Fruit fly (Drosophila melanogaster) whole organism, embryonic: ENCODE results near the gene Ca-Ma2d.

Experiments used
- ATbp ChIP-seq: fragments of 200-800 bp; sonication (Bioruptor generic); optimal IDR thresholded peaks from 2 replicates; lab custom pipeline; 2017; ENCODE audit warnings: missing biosample characterization, mild to moderate bottlenecking, missing genetic modification characterization, missing genetic modification reagents
- Atf3 ChIP-seq: fragments of 200-800 bp; sonication (Bioruptor generic); optimal IDR thresholded peaks from 3 replicates; lab custom pipeline; 2016; ENCODE audit warnings: missing biosample characterization, missing genetic modification characterization
- B-H1 ChIP-seq: fragments of 200-800 bp; sonication (Bioruptor generic); IDR thresholded peaks from 3 replicates; pipeline ENCODE4 v1.3.6; 2022; ENCODE audit warnings: missing biosample characterization, missing genetic modification characterization
- B-H2 ChIP-seq: fragments of 200-800 bp; sonication (Bioruptor generic); optimal IDR thresholded peaks from 2 replicates; lab custom pipeline; 2018; ENCODE audit warnings: missing biosample characterization, mild to moderate bottlenecking, missing genetic modification characterization
- CG11695 ChIP-seq: fragments of 200-800 bp; sonication (Bioruptor generic); IDR thresholded peaks from 3 replicates; pipeline ENCODE4 v1.3.6; 2022; ENCODE audit warnings: missing biosample characterization, missing genetic modification characterization
- CG12299 ChIP-seq: fragments of 200-800 bp; sonication (Bioruptor generic); optimal IDR thresholded peaks from 2 replicates; lab custom pipeline; 2018; ENCODE audit warnings: missing biosample characterization, mild to moderate bottlenecking, missing genetic modification characterization
- CG13287 ChIP-seq: fragments of 200-800 bp; sonication (Bioruptor generic); IDR thresholded peaks from 2 replicates; pipeline ENCODE4 v1.3.6; 2022; ENCODE audit warnings: missing biosample characterization, missing genetic modification characterization; ENCODE audit not compliant: partially characterized antibody
- CG13894 ChIP-seq: fragments of 200-800 bp; sonication (Bioruptor generic); optimal IDR thresholded peaks from 3 replicates; lab custom pipeline; 2018; ENCODE audit warnings: missing biosample characterization, mild to moderate bottlenecking, missing genetic modification characterization, moderate library complexity
- CG15514 ChIP-seq: fragments of 200-800 bp; sonication (Bioruptor generic); optimal IDR thresholded peaks from 3 replicates; lab custom pipeline; 2017; ENCODE audit warnings: missing biosample characterization, missing genetic modification characterization, mild to moderate bottlenecking, moderate library complexity, missing genetic modification reagents
- CG17385 ChIP-seq: fragments of 200-800 bp; sonication (Bioruptor generic); optimal IDR thresholded peaks from 3 replicates; lab custom pipeline; 2018; ENCODE audit warnings: missing biosample characterization, mild to moderate bottlenecking, missing genetic modification characterization
- CG2129 ChIP-seq: fragments of 200-800 bp; sonication (Bioruptor generic); IDR thresholded peaks from 2 replicates; pipeline ENCODE4 v1.3.6; 2022; ENCODE audit warnings: missing biosample characterization, missing genetic modification characterization; ENCODE audit not compliant: partially characterized antibody
- CG3163 ChIP-seq: fragments of 200-800 bp; sonication (Bioruptor generic); optimal IDR thresholded peaks from 3 replicates; lab custom pipeline; 2016; ENCODE audit warnings: missing biosample characterization, missing genetic modification characterization
- CG34422 ChIP-seq: fragments of 200-800 bp; sonication (Bioruptor generic); IDR thresholded peaks from 3 replicates; pipeline ENCODE4 v1.3.6; 2022; ENCODE audit warnings: missing biosample characterization, missing genetic modification characterization
- CG4617 ChIP-seq: fragments of 200-800 bp; sonication (Bioruptor generic); optimal IDR thresholded peaks from 3 replicates; lab custom pipeline; 2016; ENCODE audit warnings: missing biosample characterization, missing genetic modification characterization, borderline replicate concordance
- CG7271 ChIP-seq: fragments of 200-800 bp; sonication (Bioruptor generic); optimal IDR thresholded peaks from 2 replicates; lab custom pipeline; 2018; ENCODE audit warnings: missing biosample characterization, mild to moderate bottlenecking, missing genetic modification characterization, moderate library complexity
- CG7786 ChIP-seq: fragments of 200-800 bp; sonication (Bioruptor generic); optimal IDR thresholded peaks from 2 replicates; lab custom pipeline; 2016; ENCODE audit warnings: missing biosample characterization, missing genetic modification characterization
- Camta ChIP-seq: fragments of 200-800 bp; sonication (Bioruptor generic); optimal IDR thresholded peaks from 2 replicates; lab custom pipeline; 2016; ENCODE audit warnings: missing biosample characterization, missing genetic modification characterization
- D19A ChIP-seq: fragments of 200-800 bp; optimal IDR thresholded peaks from 3 replicates; lab custom pipeline; 2019; ENCODE audit warnings: missing biosample characterization, mild to moderate bottlenecking, missing genetic modification characterization, moderate library complexity
- Dbx ChIP-seq: fragments of 200-800 bp; sonication (Bioruptor generic); IDR thresholded peaks from 3 replicates; pipeline ENCODE4 v1.3.6; 2022; ENCODE audit warnings: missing biosample characterization, missing genetic modification characterization
- Deaf1 ChIP-seq: fragments of 200-800 bp; optimal IDR thresholded peaks from 3 replicates; lab custom pipeline; 2019; ENCODE audit warnings: missing biosample characterization, mild to moderate bottlenecking, missing genetic modification characterization, moderate library complexity
- Doc3 ChIP-seq: fragments of 200-800 bp; sonication (Bioruptor generic); IDR thresholded peaks from 3 replicates; pipeline ENCODE4 v1.3.6; 2022; ENCODE audit warnings: missing biosample characterization, missing genetic modification characterization; ENCODE audit not compliant: partially characterized antibody
- E2f1 ChIP-seq: fragments of 200-800 bp; sonication (Bioruptor generic); IDR thresholded peaks from 2 replicates; pipeline ENCODE4 v1.3.6; 2022; ENCODE audit warnings: missing biosample characterization, missing genetic modification characterization
- Gug ChIP-seq: fragments of 200-800 bp; sonication (Bioruptor generic); IDR thresholded peaks from 4 replicates; pipeline ENCODE4 v1.3.6; 2022; ENCODE audit warnings: missing biosample characterization, missing genetic modification characterization
- HmgD ChIP-seq: fragments of 200-800 bp; sonication (Bioruptor generic); optimal IDR thresholded peaks from 3 replicates; lab custom pipeline; 2016; ENCODE audit warnings: missing biosample characterization, missing genetic modification characterization
- Jarid2 ChIP-seq: fragments of 200-800 bp; sonication (Bioruptor generic); optimal IDR thresholded peaks from 3 replicates; lab custom pipeline; 2017; ENCODE audit warnings: mild to moderate bottlenecking, missing biosample characterization, missing genetic modification reagents, missing genetic modification characterization
- MESR4 ChIP-seq: fragments of 200-800 bp; sonication (Bioruptor generic); optimal IDR thresholded peaks from 2 replicates; lab custom pipeline; 2018; ENCODE audit warnings: missing biosample characterization, mild to moderate bottlenecking, missing genetic modification characterization, moderate library complexity
- TFAM ChIP-seq: fragments of 200-800 bp; sonication (Bioruptor generic); optimal IDR thresholded peaks from 2 replicates; lab custom pipeline; 2017; ENCODE audit warnings: missing biosample characterization, missing genetic modification characterization, inconsistent platforms
- Trl ChIP-seq, 3 experiments: fragments of >200 bp in 2 of 3; fragments of 200-800 bp in 1 of 3; sonication (Bioruptor generic) in 1 of 3; optimal IDR thresholded peaks; 2 replicates in 1 of 3; 3 replicates in 2 of 3; lab custom pipeline; 2016 to 2017; ENCODE audit warnings: missing biosample characterization in 1 of 3, missing genetic modification characterization in 1 of 3
- Vsx1 ChIP-seq: fragments of 200-800 bp; sonication (Bioruptor generic); optimal IDR thresholded peaks from 2 replicates; lab custom pipeline; 2017; ENCODE audit warnings: missing biosample characterization, mild to moderate bottlenecking, missing genetic modification characterization, missing genetic modification reagents
- abd-A ChIP-seq: fragments of 200-800 bp; sonication (Bioruptor generic); optimal IDR thresholded peaks from 3 replicates; lab custom pipeline; 2019; ENCODE audit warnings: missing biosample characterization, mild to moderate bottlenecking, missing genetic modification characterization, moderate library complexity
- al ChIP-seq: fragments of 200-800 bp; sonication (Bioruptor generic); IDR thresholded peaks from 2 replicates; pipeline ENCODE4 v1.3.6; 2022; ENCODE audit warnings: missing biosample characterization, missing genetic modification characterization
- amos ChIP-seq: fragments of 200-800 bp; sonication (Bioruptor generic); IDR thresholded peaks from 2 replicates; pipeline ENCODE4 v1.3.6; 2022; ENCODE audit warnings: missing biosample characterization, missing genetic modification characterization; ENCODE audit not compliant: partially characterized antibody
- ap ChIP-seq: fragments of 200-800 bp; sonication (Bioruptor generic); IDR thresholded peaks from 2 replicates; pipeline ENCODE4 v1.3.6; 2022; ENCODE audit warnings: missing biosample characterization, missing genetic modification characterization
- ato ChIP-seq: fragments of 200-800 bp; sonication (Bioruptor generic); IDR thresholded peaks from 2 replicates; pipeline ENCODE4 v1.3.6; 2022; ENCODE audit warnings: missing biosample characterization, missing genetic modification characterization; ENCODE audit not compliant: partially characterized antibody
- cwo ChIP-seq: fragments of 200-800 bp; sonication (Bioruptor generic); optimal IDR thresholded peaks from 3 replicates; lab custom pipeline; 2017; ENCODE audit warnings: missing biosample characterization, missing genetic modification characterization, mild to moderate bottlenecking, moderate library complexity, missing genetic modification reagents
- dimm ChIP-seq: fragments of 200-800 bp; sonication (Bioruptor generic); IDR thresholded peaks from 2 replicates; pipeline ENCODE4 v1.3.6; 2022; ENCODE audit warnings: missing biosample characterization, missing genetic modification characterization
- esg ChIP-seq: fragments of 200-800 bp; sonication (Bioruptor generic); conservative IDR thresholded peaks from 2 replicates; pipeline ENCODE4 v1.3.6; 2022; ENCODE audit warnings: missing biosample characterization, missing genetic modification characterization
- ewg ChIP-seq: fragments of 200-800 bp; sonication (Bioruptor generic); optimal IDR thresholded peaks from 3 replicates; lab custom pipeline; 2017; ENCODE audit warnings: mild to moderate bottlenecking, missing biosample characterization, missing genetic modification reagents, missing genetic modification characterization
- grn ChIP-seq: fragments of 200-800 bp; sonication (Bioruptor generic); optimal IDR thresholded peaks from 3 replicates; lab custom pipeline; 2017; ENCODE audit warnings: missing biosample characterization, missing genetic modification characterization
- insv ChIP-seq, 2 experiments: fragments of 200-800 bp; sonication (Bioruptor generic); optimal IDR thresholded peaks; 3 replicates each; lab custom pipeline; 2016 to 2018; ENCODE audit warnings: missing biosample characterization in 2 of 2, missing genetic modification characterization in 2 of 2
- kah ChIP-seq: fragments of 200-800 bp; sonication (Bioruptor generic); optimal IDR thresholded peaks from 2 replicates; lab custom pipeline; 2018; ENCODE audit warnings: missing biosample characterization, mild to moderate bottlenecking, missing genetic modification characterization
- lab ChIP-seq: fragments of 200-800 bp; sonication (Bioruptor generic); optimal IDR thresholded peaks from 3 replicates; lab custom pipeline; 2017; ENCODE audit warnings: missing biosample characterization, missing genetic modification characterization, mild to moderate bottlenecking, moderate library complexity, missing genetic modification reagents
- mld ChIP-seq: fragments of 200-800 bp; sonication (Bioruptor generic); IDR thresholded peaks from 3 replicates; pipeline ENCODE4 v1.3.6; 2022; ENCODE audit warnings: missing biosample characterization, missing genetic modification characterization; ENCODE audit not compliant: partially characterized antibody
- onecut ChIP-seq: fragments of 200-800 bp; sonication (Bioruptor generic); IDR thresholded peaks from 2 replicates; pipeline ENCODE4 v1.3.6; 2022; ENCODE audit warnings: missing biosample characterization, missing genetic modification characterization
- scrt ChIP-seq: fragments of 200-800 bp; sonication (Bioruptor generic); optimal IDR thresholded peaks from 2 replicates; lab custom pipeline; 2018; ENCODE audit warnings: missing biosample characterization, mild to moderate bottlenecking, missing genetic modification characterization, moderate library complexity
- sd ChIP-seq: fragments of 200-800 bp; sonication (Bioruptor generic); optimal IDR thresholded peaks from 3 replicates; lab custom pipeline; 2018; ENCODE audit warnings: missing biosample characterization, mild to moderate bottlenecking, missing genetic modification characterization, moderate library complexity
- trem ChIP-seq: fragments of 200-800 bp; optimal IDR thresholded peaks from 3 replicates; lab custom pipeline; 2019; ENCODE audit warnings: missing biosample characterization, mild to moderate bottlenecking, missing genetic modification characterization, moderate library complexity
- twi ChIP-seq: fragments of 200-800 bp; optimal IDR thresholded peaks from 2 replicates; lab custom pipeline; 2019; ENCODE audit warnings: missing biosample characterization, mild to moderate bottlenecking, missing genetic modification characterization, moderate library complexity
- z ChIP-seq: fragments of 200-800 bp; sonication (Bioruptor generic); IDR thresholded peaks from 3 replicates; pipeline ENCODE4 v1.3.6; 2022; ENCODE audit warnings: missing biosample characterization, missing genetic modification characterization

The Ca-Ma2d gene

dm6 chr2L:16231265-16231664 is at the start of gene Ca-Ma2d:
Gene Ca-Ma2d (plus strand): TSS chr2L:16231475.
- TF ChIP-seq CG15514 (GFP tag; lab: Kevin White, UChicago) = peak; percentile 15
- peak; percentile 6 for TF ChIP-seq CG12299 (tag; lab: Kevin White, UChicago)
- TF ChIP-seq twi (tag; lab: Kevin White, UChicago) = peak; percentile 43
- TF ChIP-seq CG3163 (GFP tag; lab: Kevin White, UChicago) = peak; percentile 97
- peak; percentile 17; the same call in 1 of the 3 replicates for TF ChIP-seq CG11695 (GFP tag; lab: Robert Waterston, UW)
- peak; percentile 77 for TF ChIP-seq Deaf1
- TF ChIP-seq Camta (GFP tag; lab: Kevin White, UChicago) = no peak
- TF ChIP-seq CG7786 (GFP tag; lab: Kevin White, UChicago) = no peak
- TF ChIP-seq MESR4 (GFP tag; lab: Kevin White, UChicago) = no peak
- TF ChIP-seq Gug (GFP tag; lab: Robert Waterston, UW) = no peak
- no peak for TF ChIP-seq Doc3 (GFP tag; lab: Robert Waterston, UW)
- TF ChIP-seq al (GFP tag; lab: Robert Waterston, UW) = no peak
- no peak for TF ChIP-seq ap (GFP tag; lab: Robert Waterston, UW)
- TF ChIP-seq scrt (GFP tag; lab: Kevin White, UChicago) = peak; percentile 75
- no peak for TF ChIP-seq mld (GFP tag; lab: Robert Waterston, UW)
- no peak for TF ChIP-seq Vsx1 (GFP tag; lab: Kevin White, UChicago)
- TF ChIP-seq cwo (GFP tag; lab: Kevin White, UChicago) = no peak
- no peak for TF ChIP-seq E2f1 (GFP tag; lab: Robert Waterston, UW)
- peak; percentile 72 to 78 for TF ChIP-seq Trl (optimal IDR thresholded peaks at IDR 0.05; lab: Kevin White, UChicago)
- TF ChIP-seq Trl (GFP tag; optimal IDR thresholded peaks at IDR 0.05; lab: Kevin White, UChicago) = peak; percentile 1
- peak; percentile 24 for TF ChIP-seq CG13894 (tag; lab: Kevin White, UChicago)
- no peak for TF ChIP-seq CG4617
- TF ChIP-seq grn (GFP tag; lab: Kevin White, UChicago) = no peak
- TF ChIP-seq B-H1 (GFP tag; lab: Robert Waterston, UW) = no peak
- TF ChIP-seq CG17385 = peak; percentile 1
- peak; percentile 92 for TF ChIP-seq onecut (GFP tag; lab: Robert Waterston, UW)
- TF ChIP-seq CG7271 (tag; lab: Kevin White, UChicago) = no peak
- peak; percentile 56 for TF ChIP-seq ewg (GFP tag; lab: Kevin White, UChicago)
- no peak for TF ChIP-seq dimm (GFP tag; lab: Robert Waterston, UW)
- no peak for TF ChIP-seq CG2129
- TF ChIP-seq Dbx (GFP tag; lab: Robert Waterston, UW) = 0 out of 3 replicates have a peak, but pooled peaks have one; percentile 15
- TF ChIP-seq D19A (tag; lab: Kevin White, UChicago) = peak; percentile 9
- TF ChIP-seq TFAM (GFP tag; lab: Kevin White, UChicago) = no peak
- peak; percentile 17; the same call in 1 of the 2 replicates for TF ChIP-seq CG13287 (GFP tag; lab: Robert Waterston, UW)
- peak; percentile 37; the same call in 1 of the 2 replicates for TF ChIP-seq ato (GFP tag; lab: Robert Waterston, UW)
- TF ChIP-seq HmgD (GFP tag; lab: Kevin White, UChicago) = no peak
- peak; percentile 76 for TF ChIP-seq abd-A (tag; lab: Kevin White, UChicago)
- peak; percentile 81 for TF ChIP-seq kah (GFP tag; lab: Kevin White, UChicago)
- no peak for TF ChIP-seq B-H2 (GFP tag; lab: Kevin White, UChicago)
- TF ChIP-seq amos (GFP tag; lab: Robert Waterston, UW) = peak; percentile 38; the same call in 1 of the 2 replicates
- peak in 1 of 2 experiments; percentile 13 for TF ChIP-seq insv (GFP tag; optimal IDR thresholded peaks at IDR 0.05; lab: Kevin White, UChicago)
- TF ChIP-seq lab (GFP tag; lab: Kevin White, UChicago) = peak; percentile 44
- no peak for TF ChIP-seq esg (GFP tag; lab: Robert Waterston, UW)
- peak; percentile 75 for TF ChIP-seq Jarid2 (GFP tag; lab: Kevin White, UChicago)
- no peak for TF ChIP-seq Atf3 (GFP tag; lab: Kevin White, UChicago)
- peak; percentile 25; the same call in 1 of the 3 replicates for TF ChIP-seq CG34422
- no peak for TF ChIP-seq trem
- TF ChIP-seq sd = no peak
- no peak for TF ChIP-seq z (GFP tag; lab: Robert Waterston, UW)
- no peak for TF ChIP-seq ATbp (GFP tag; lab: Kevin White, UChicago)
